Fruit fly (Drosophila melanogaster) whole organism, adult: Measurements from ENCODE around the gene Ipp.

ENCODE experiments used
- CG12768 ChIP-seq: fragments of 200-800 bp; sonication (Bioruptor generic); optimal IDR thresholded peaks from 2 replicates; lab custom pipeline; 2017; ENCODE audit warnings: missing biosample characterization, missing genetic modification characterization, mild to moderate bottlenecking, moderate library complexity, missing genetic modification reagents
- CG14711 ChIP-seq: fragments of 200-800 bp; sonication (Bioruptor generic); optimal IDR thresholded peaks from 2 replicates; lab custom pipeline; 2018; ENCODE audit warnings: missing biosample characterization, mild to moderate bottlenecking, missing genetic modification characterization, moderate library complexity
- CG1620 ChIP-seq: fragments of 200-800 bp; sonication (Bioruptor generic); optimal IDR thresholded peaks from 2 replicates; lab custom pipeline; 2016; ENCODE audit warnings: missing biosample characterization, missing genetic modification characterization
- CG5204 ChIP-seq: fragments of 200-800 bp; sonication (Bioruptor generic); optimal IDR thresholded peaks from 2 replicates; lab custom pipeline; 2016; ENCODE audit warnings: missing biosample characterization, missing genetic modification characterization
- CG7045 ChIP-seq: fragments of 200-800 bp; sonication (Bioruptor generic); optimal IDR thresholded peaks from 2 replicates; lab custom pipeline; 2017; ENCODE audit warnings: missing biosample characterization, mild to moderate bottlenecking, missing genetic modification characterization
- CG7101 ChIP-seq: fragments of 200-800 bp; sonication (Bioruptor generic); optimal IDR thresholded peaks from 2 replicates; lab custom pipeline; 2018; ENCODE audit warnings: missing biosample characterization, mild to moderate bottlenecking, missing genetic modification characterization, moderate library complexity
- Clk ChIP-seq: fragments of 200-800 bp; sonication (Bioruptor generic); optimal IDR thresholded peaks from 2 replicates; lab custom pipeline; 2017; ENCODE audit warnings: missing biosample characterization, missing genetic modification characterization
- Crg-1 ChIP-seq: fragments of 200-800 bp; sonication (Bioruptor generic); optimal IDR thresholded peaks from 2 replicates; lab custom pipeline; 2016; ENCODE audit warnings: missing biosample characterization, missing genetic modification characterization
- Hr96 ChIP-seq: fragments of 200-800 bp; sonication (Bioruptor generic); optimal IDR thresholded peaks from 2 replicates; lab custom pipeline; 2016; ENCODE audit warnings: missing biosample characterization, missing genetic modification characterization
- Mnt ChIP-seq: fragments of 200-800 bp; sonication (Bioruptor generic); optimal IDR thresholded peaks from 2 replicates; lab custom pipeline; 2016; ENCODE audit warnings: missing biosample characterization, mild to moderate bottlenecking, missing genetic modification characterization
- bab1 ChIP-seq: fragments of 200-800 bp; sonication (Bioruptor generic); optimal IDR thresholded peaks from 3 replicates; lab custom pipeline; 2019; ENCODE audit warnings: missing biosample characterization, mild to moderate bottlenecking, missing genetic modification characterization, moderate library complexity
- cic ChIP-seq: fragments of 200-800 bp; sonication (Bioruptor generic); optimal IDR thresholded peaks from 2 replicates; lab custom pipeline; 2017; ENCODE audit warnings: missing biosample characterization, mild to moderate bottlenecking, missing genetic modification characterization, moderate library complexity
- cnc ChIP-seq, 2 experiments: fragments of >200 bp; optimal IDR thresholded peaks; 2 replicates each; lab custom pipeline; 2017
- kay ChIP-seq: fragments of 200-800 bp; sonication (Bioruptor generic); peaks from one replicate; lab custom pipeline; 2016; ENCODE audit warnings: missing biosample characterization, missing genetic modification characterization, borderline replicate concordance
- ovo ChIP-seq: fragments of 200-800 bp; sonication (Bioruptor generic); optimal IDR thresholded peaks from 2 replicates; lab custom pipeline; 2016; ENCODE audit warnings: missing biosample characterization, missing genetic modification characterization
- pad ChIP-seq: fragments of 200-800 bp; sonication (Bioruptor generic); optimal IDR thresholded peaks from 3 replicates; lab custom pipeline; 2017; ENCODE audit warnings: missing biosample characterization, missing genetic modification characterization, mild to moderate bottlenecking, moderate library complexity, missing genetic modification reagents
- tj ChIP-seq: fragments of 200-800 bp; sonication (Bioruptor generic); optimal IDR thresholded peaks from 3 replicates; lab custom pipeline; 2017; ENCODE audit warnings: missing biosample characterization, mild to moderate bottlenecking, missing genetic modification characterization, moderate library complexity
- toe ChIP-seq: fragments of 200-800 bp; sonication (Bioruptor generic); optimal IDR thresholded peaks from 2 replicates; lab custom pipeline; 2016; ENCODE audit warnings: missing biosample characterization, missing genetic modification characterization

The Ipp gene

dm6 chr3R:14007550-14007949, 49.0 kb downstream of the Ipp start:
- TF ChIP-seq cic (no peak), ovo (GFP tag; lab: Kevin White, UChicago) (no peak), CG12768 (GFP tag; lab: Kevin White, UChicago) (no peak)

- TF ChIP-seq tj (GFP tag; lab: Kevin White, UChicago) (no peak), CG7101 (tag; lab: Kevin White, UChicago) (no peak), CG7045 (GFP tag; lab: Kevin White, UChicago) (no peak), cnc (optimal IDR thresholded peaks at IDR 0.05; lab: Kevin White, UChicago) (no peak), Mnt (no peak), CG1620 (GFP tag; lab: Kevin White, UChicago) (no peak), CG5204 (no peak), toe (GFP tag; lab: Kevin White, UChicago) (no peak), Crg-1 (no peak), kay (GFP tag; lab: Kevin White, UChicago) (no peak), Hr96 (GFP tag; lab: Kevin White, UChicago) (no peak), CG12768 (GFP tag; lab: Kevin White, UChicago) (no peak), cic (no peak), Clk (GFP tag; lab: Kevin White, UChicago) (no peak), bab1 (GFP tag; lab: Kevin White, UChicago) (no peak), pad (GFP tag; lab: Kevin White, UChicago) (no peak)
Measured at dm6 chr3R:14008854-14009253, 50.3 kb downstream of the Ipp start.

DNA sequence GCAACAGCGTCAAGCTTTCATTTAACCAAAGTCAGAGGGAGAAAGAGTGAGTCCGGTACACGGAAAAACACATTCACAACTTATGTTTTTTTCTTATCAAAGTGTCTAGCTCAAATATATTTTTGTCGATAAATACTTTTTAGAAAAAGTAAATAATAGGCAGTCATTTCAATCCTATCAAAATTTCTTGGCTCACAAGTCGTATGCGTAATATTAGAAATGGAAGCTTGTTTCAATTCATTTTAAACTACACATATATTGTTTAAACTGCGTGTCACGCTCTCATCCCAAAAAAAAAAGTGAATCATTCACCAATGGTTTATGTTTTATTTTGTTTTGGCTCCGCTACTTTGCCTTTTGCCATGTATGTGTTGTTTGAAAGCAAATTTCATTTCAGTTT, 51.1 kb downstream of the Ipp start:
- no peak for TF ChIP-seq CG14711 (tag; lab: Kevin White, UChicago)
- no peak for TF ChIP-seq Mnt
